Worm (Caenorhabditis elegans): ENCODE measurements around the gene C04A11.1.

C04A11.1 gene

DNA sequence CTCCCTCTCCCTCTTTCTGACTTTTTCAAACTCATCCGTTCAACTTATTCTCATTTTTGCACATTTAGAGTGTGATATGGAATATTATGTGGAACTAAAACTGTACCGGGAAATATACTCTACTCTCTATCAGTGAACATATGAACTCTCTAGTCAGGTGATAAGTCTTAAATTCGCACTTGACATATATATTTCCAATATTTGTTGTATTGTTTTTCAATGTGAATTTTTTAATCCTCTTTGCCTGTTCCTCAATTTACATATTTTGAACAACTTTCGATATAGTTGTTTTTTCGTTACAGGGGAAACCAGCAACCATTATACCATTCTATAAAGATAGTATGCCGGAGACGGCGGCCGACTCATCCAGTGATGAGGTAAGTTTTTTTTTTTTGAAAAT is at the start of gene C04A11.1:
TSS of gene C04A11.1 (plus strand) at position 301 of the 400 bp plus-strand sequence.
- TF ChIP-seq dpl-1 (GFP tag; optimal IDR thresholded peaks at IDR 0.05): no peak
- no peak for TF ChIP-seq ztf-18 (tag; optimal IDR thresholded peaks at IDR 0.05)
- no peak for TF ChIP-seq attf-6 (GFP tag; IDR thresholded peaks at IDR 0.05)
- TF ChIP-seq lsy-27 (tag; optimal IDR thresholded peaks at IDR 0.05; ENCODE audit: borderline replicate concordance, insufficient read depth): no peak
- no peak for TF ChIP-seq D2030.7 (GFP tag; IDR thresholded peaks at IDR 0.05)
- no peak for TF ChIP-seq ccch-3 (GFP tag; optimal IDR thresholded peaks at IDR 0.05)
- TF ChIP-seq ceh-40 (GFP tag; IDR thresholded peaks at IDR 0.05): no peak
- no peak for TF ChIP-seq akir-1 (GFP tag; optimal IDR thresholded peaks at IDR 0.05)
- TF ChIP-seq B0336.3 (GFP tag; IDR thresholded peaks at IDR 0.05): no peak
- TF ChIP-seq ama-1 (optimal IDR thresholded peaks at IDR 0.05): no peak
- TF ChIP-seq ama-1 (GFP tag; optimal IDR thresholded peaks at IDR 0.05): no peak
- no peak for TF ChIP-seq ztf-6 (GFP tag; IDR thresholded peaks at IDR 0.05)
- no peak for TF ChIP-seq cebp-1 (GFP tag; IDR thresholded peaks at IDR 0.05)
- TF ChIP-seq cebp-1 (tag; optimal IDR thresholded peaks at IDR 0.05): no peak
- no peak for TF ChIP-seq gei-17 (GFP tag; optimal IDR thresholded peaks at IDR 0.05)
- no peak for TF ChIP-seq F55B11.4 (tag; optimal IDR thresholded peaks at IDR 0.05; ENCODE audit: borderline replicate concordance, insufficient read depth)
- no peak for TF ChIP-seq F22D6.2 (tag; optimal IDR thresholded peaks at IDR 0.05)
- no peak for TF ChIP-seq F10E7.11 (tag; optimal IDR thresholded peaks at IDR 0.05)
- TF ChIP-seq atf-7 (tag; optimal IDR thresholded peaks at IDR 0.05): no peak

DNA sequence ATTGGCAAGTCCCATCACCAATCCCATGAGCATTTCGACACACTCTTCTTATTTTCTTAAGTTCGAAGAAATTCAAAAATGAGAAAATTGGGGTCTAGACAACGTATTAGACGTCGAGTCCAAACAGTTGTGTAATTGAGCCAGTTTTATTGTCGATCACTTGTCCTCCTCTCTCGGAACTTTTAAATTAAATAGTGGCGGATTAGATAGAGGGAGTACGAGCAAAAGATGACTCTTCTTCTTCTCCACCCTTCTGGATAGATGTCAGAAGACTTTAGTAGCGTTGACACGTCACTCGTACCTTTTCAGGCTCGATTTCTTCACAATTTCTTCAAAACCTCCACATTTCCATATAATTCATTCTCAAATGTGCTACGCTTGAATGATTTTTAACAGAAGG is 45.1 kb upstream of the C04A11.1 start:
- TF ChIP-seq fkh-3 (tag; optimal IDR thresholded peaks at IDR 0.05): no peak
- no peak for TF ChIP-seq tlf-1 (GFP tag; optimal IDR thresholded peaks at IDR 0.05)
- TF ChIP-seq ceh-27 (GFP tag; optimal IDR thresholded peaks at IDR 0.05): no peak
- no peak for TF ChIP-seq Y95B8A.8 (GFP tag; IDR thresholded peaks at IDR 0.05)
- TF ChIP-seq Y53G8AR.9 (GFP tag; conservative IDR thresholded peaks at IDR 0.05): no peak
- no peak for TF ChIP-seq egrh-3 (GFP tag; IDR thresholded peaks at IDR 0.05)
- no peak for TF ChIP-seq lin-54 (GFP tag; optimal IDR thresholded peaks at IDR 0.05)
- TF ChIP-seq mxl-1 (tag; optimal IDR thresholded peaks at IDR 0.05): no peak
- no peak for TF ChIP-seq F37B4.10 (GFP tag; IDR thresholded peaks at IDR 0.05)
- TF ChIP-seq sdz-38 (tag; optimal IDR thresholded peaks at IDR 0.05): no peak
- TF ChIP-seq ceh-58 (GFP tag; IDR thresholded peaks at IDR 0.05): no peak
- no peak for TF ChIP-seq Y79H2A.3 (GFP tag; conservative IDR thresholded peaks at IDR 0.05)
- TF ChIP-seq lsl-1 (GFP tag; optimal IDR thresholded peaks at IDR 0.05): no peak
- no peak for TF ChIP-seq ZK185.1 (tag; optimal IDR thresholded peaks at IDR 0.05; ENCODE audit: poor library complexity, severe bottlenecking)

DNA sequence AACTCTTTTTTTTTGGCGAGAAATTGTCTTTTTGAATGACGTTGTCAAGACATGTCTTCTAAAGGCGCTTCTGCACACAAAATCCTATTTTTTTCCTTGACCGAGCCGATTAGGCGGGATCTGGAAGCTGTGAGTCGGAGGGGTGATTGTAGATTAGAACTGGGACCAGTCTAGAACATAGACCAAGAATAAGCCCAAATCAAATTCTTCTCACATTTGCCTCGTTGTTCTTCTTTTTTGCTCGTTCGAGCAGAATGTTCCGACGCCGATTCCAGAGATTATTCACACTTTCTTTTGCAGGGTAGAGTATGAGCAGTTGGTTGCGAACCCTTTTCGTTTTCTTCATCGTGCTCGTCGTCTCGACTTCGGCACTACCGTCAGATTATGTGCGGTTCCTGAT is 41.7 kb upstream of the C04A11.1 start, which contains the start of gene nlp-53:
TSS of gene nlp-53 (plus strand) at position 301 of the 400 bp plus-strand sequence.
- no peak for TF ChIP-seq bed-1 (GFP tag; IDR thresholded peaks at IDR 0.05)
- TF ChIP-seq hmg-1.2 (GFP tag; IDR thresholded peaks at IDR 0.05): no peak
- no peak for TF ChIP-seq unc-130 (GFP tag; optimal IDR thresholded peaks at IDR 0.05)
- no peak for TF ChIP-seq lag-1 (GFP tag; IDR thresholded peaks at IDR 0.05)
- no peak for TF ChIP-seq B0019.2 (GFP tag; conservative IDR thresholded peaks at IDR 0.05)
- TF ChIP-seq F39B2.1 (GFP tag; IDR thresholded peaks at IDR 0.05): no peak
- TF ChIP-seq snpc-1.1 (tag; optimal IDR thresholded peaks at IDR 0.05; ENCODE audit: insufficient read depth): no peak
- no peak for TF ChIP-seq ccch-3 (GFP tag; optimal IDR thresholded peaks at IDR 0.05)
- no peak for TF ChIP-seq Y79H2A.3 (GFP tag; conservative IDR thresholded peaks at IDR 0.05)
- TF ChIP-seq ZK185.1 (tag; optimal IDR thresholded peaks at IDR 0.05; ENCODE audit: poor library complexity, severe bottlenecking): no peak
- TF ChIP-seq atf-7 (tag; optimal IDR thresholded peaks at IDR 0.05): no peak

All from whole organism, young adult.